Worm (Caenorhabditis elegans): ENCODE data around the gene nspd-9.
A peak's percentile ranks its signal among the peaks of the same experiment; 100 is the strongest.

DNA sequence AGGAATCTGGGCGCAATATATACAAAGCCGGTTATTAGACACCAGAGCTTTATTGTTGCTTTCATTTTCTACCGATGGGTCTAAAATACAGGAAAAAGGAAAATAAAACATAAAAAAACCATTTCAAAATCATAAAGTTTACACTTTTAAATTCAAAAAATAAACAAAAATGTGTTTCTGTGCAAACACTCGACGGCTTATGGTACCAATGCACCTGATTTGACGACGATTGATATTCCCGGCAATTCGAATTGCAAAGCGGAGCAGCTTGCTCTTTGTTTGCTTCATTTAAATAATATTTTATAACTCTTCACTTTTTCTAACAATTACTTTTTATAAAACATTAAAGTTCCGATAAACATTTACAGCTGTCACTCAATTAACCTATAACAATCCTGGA, 20.0 kb upstream of the nspd-9 start, which contains the start of gene F26A1.1:
- TF ChIP-seq dao-5 (tag; optimal IDR thresholded peaks at IDR 0.05), result no peak
- TF ChIP-seq W03F9.2 (tag; optimal IDR thresholded peaks at IDR 0.05), result peak; percentile 73
- TF ChIP-seq him-1 (tag; optimal IDR thresholded peaks at IDR 0.05), result no peak

All from whole organism, L4/young adult.